Worm (Caenorhabditis elegans) whole organism, young adult: ENCODE results near the gene crb-1.
"Not testable (repeated sequence)": the region's sequence is repeated elsewhere in the genome, so short reads cannot be mapped to it uniquely, and the experiment has no call there.

Experiments used
- F39B2.1 ChIP-seq: fragments of 200-800 bp; sonication (Bioruptor generic); IDR thresholded peaks from 2 replicates; pipeline ENCODE4 v1.3.6; 2022; ENCODE audit warnings: missing genetic modification reagents, missing genetic modification characterization, missing compliant biosample characterization
- Y53F4B.3 ChIP-seq: fragments of 200-800 bp; sonication (Bioruptor generic); IDR thresholded peaks from 2 replicates; pipeline ENCODE4 v1.3.6; 2022; ENCODE audit warnings: missing genetic modification reagents, missing genetic modification characterization, missing compliant biosample characterization
- attf-5 ChIP-seq: fragments of 200-800 bp; sonication (Bioruptor generic); optimal IDR thresholded peaks from 2 replicates; lab custom pipeline; 2018; ENCODE audit warnings: mild to moderate bottlenecking, missing genetic modification characterization, missing compliant biosample characterization
- ekl-4 ChIP-seq: fragments of 200-800 bp; sonication (Bioruptor generic); IDR thresholded peaks from 2 replicates; pipeline ENCODE4 v1.3.6; 2022; ENCODE audit warnings: missing genetic modification reagents, missing genetic modification characterization, missing compliant biosample characterization
- hmg-1.2 ChIP-seq: fragments of 200-800 bp; sonication (Bioruptor generic); IDR thresholded peaks from 2 replicates; pipeline ENCODE4 v1.3.6; 2022; ENCODE audit warnings: missing genetic modification reagents, missing genetic modification characterization, missing compliant biosample characterization
- lin-26 ChIP-seq: fragments of 200-800 bp; sonication (Bioruptor generic); IDR thresholded peaks from 2 replicates; pipeline ENCODE4 v1.3.6; 2022; ENCODE audit warnings: missing genetic modification reagents, missing genetic modification characterization, missing compliant biosample characterization
- madf-10 ChIP-seq: sonication (generic microtip); optimal IDR thresholded peaks from 2 replicates; lab custom pipeline; 2016; ENCODE audit warnings: mild to moderate bottlenecking, missing genetic modification characterization, missing compliant biosample characterization
- snpc-4 ChIP-seq, 5 experiments: fragments of 150-350 bp in 1 of 5; sonication (generic microtip) in 4 of 5; optimal IDR thresholded peaks; 2 replicates each; lab custom pipeline; 2014 to 2018; ENCODE audit warnings: missing genetic modification characterization in 5 of 5, missing biosample characterization in 3 of 5, antibody characterized with exemption in 2 of 5, mild to moderate bottlenecking in 2 of 5, missing compliant biosample characterization in 2 of 5, missing genotype in 2 of 5, moderate library complexity in 2 of 5, missing genetic modification reagents in 1 of 5
- tbp1 ChIP-seq: fragments of 200-800 bp; sonication (Bioruptor generic); optimal IDR thresholded peaks from 2 replicates; lab custom pipeline; 2018; ENCODE audit warnings: mild to moderate bottlenecking, missing genetic modification characterization, missing compliant biosample characterization

DNA sequence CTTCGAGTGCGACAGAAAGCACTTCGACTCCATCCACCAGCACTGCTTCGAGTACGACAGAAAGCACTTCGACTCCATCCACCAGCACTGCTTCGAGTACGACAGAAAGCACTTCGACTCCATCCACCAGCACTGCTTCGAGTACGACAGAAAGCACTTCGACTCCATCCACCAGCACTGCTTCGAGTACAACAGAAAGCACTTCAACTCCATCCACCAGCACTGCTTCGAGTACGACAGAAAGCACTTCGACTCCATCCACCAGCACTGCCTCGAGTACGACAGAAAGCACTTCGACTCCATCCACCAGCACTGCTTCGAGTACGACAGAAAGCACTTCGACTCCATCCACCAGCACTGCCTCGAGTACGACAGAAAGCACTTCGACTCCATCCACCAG is 33.4 kb upstream of the crb-1 start:
- not testable (repeated sequence) for TF ChIP-seq madf-10 (tag; lab: Kevin White, UChicago); tbp1 (GFP tag; lab: Kevin White, UChicago); Y53F4B.3 (GFP tag; lab: Robert Waterston, UW); lin-26; snpc-4 (GFP tag; optimal IDR thresholded peaks at IDR 0.05; lab: Kevin White, UChicago); snpc-4 (tag; optimal IDR thresholded peaks at IDR 0.05; lab: Kevin White, UChicago); F39B2.1 (GFP tag; lab: Robert Waterston, UW); ekl-4 (GFP tag; lab: Robert Waterston, UW); attf-5 (GFP tag; lab: Kevin White, UChicago); hmg-1.2 (GFP tag; lab: Robert Waterston, UW)
